Fruit fly (Drosophila melanogaster) whole organism, pupa: Measurements from ENCODE around the gene CG34328.

Source experiments
- CG10348 ChIP-seq: fragments of 200-800 bp; sonication (Bioruptor generic); IDR thresholded peaks from 2 replicates; pipeline ENCODE4 v1.3.6; 2022; ENCODE audit warnings: missing biosample characterization, missing genetic modification characterization
- CG12605 ChIP-seq: fragments of 200-800 bp; sonication (Bioruptor generic); IDR thresholded peaks from 2 replicates; pipeline ENCODE4 v1.3.6; 2022; ENCODE audit warnings: missing biosample characterization, missing genetic modification characterization
- CG13204 ChIP-seq: fragments of 200-800 bp; sonication (Bioruptor generic); optimal IDR thresholded peaks from 2 replicates; lab custom pipeline; 2018; ENCODE audit warnings: missing biosample characterization, mild to moderate bottlenecking, missing genetic modification characterization, moderate library complexity
- CG14655 ChIP-seq: fragments of 200-800 bp; sonication (Bioruptor generic); optimal IDR thresholded peaks from 3 replicates; lab custom pipeline; 2017; ENCODE audit warnings: mild to moderate bottlenecking, missing biosample characterization, missing genetic modification reagents, missing genetic modification characterization
- CG15710 ChIP-seq: fragments of 200-800 bp; sonication (Bioruptor generic); optimal IDR thresholded peaks from 2 replicates; lab custom pipeline; 2018; ENCODE audit warnings: missing biosample characterization, mild to moderate bottlenecking, missing genetic modification characterization, moderate library complexity
- CG17806 ChIP-seq: fragments of 200-800 bp; sonication (Bioruptor generic); optimal IDR thresholded peaks from 2 replicates; lab custom pipeline; 2018; ENCODE audit warnings: missing biosample characterization, mild to moderate bottlenecking, missing genetic modification characterization, moderate library complexity
- CG32121 ChIP-seq: fragments of 200-800 bp; sonication (Bioruptor generic); IDR thresholded peaks from 2 replicates; pipeline ENCODE4 v1.3.6; 2022; ENCODE audit warnings: missing biosample characterization, missing genetic modification characterization
- CG34367 ChIP-seq: fragments of 200-800 bp; sonication (Bioruptor generic); optimal IDR thresholded peaks from 2 replicates; lab custom pipeline; 2018; ENCODE audit warnings: missing biosample characterization, mild to moderate bottlenecking, missing genetic modification characterization
- CG4496 ChIP-seq: fragments of 200-800 bp; sonication (Bioruptor generic); IDR thresholded peaks from 3 replicates; pipeline ENCODE4 v1.3.6; 2022; ENCODE audit warnings: missing biosample characterization, missing genetic modification characterization
- CG8159 ChIP-seq: fragments of 200-800 bp; sonication (Bioruptor generic); optimal IDR thresholded peaks from 3 replicates; lab custom pipeline; 2018; ENCODE audit warnings: missing biosample characterization, mild to moderate bottlenecking, missing genetic modification characterization, moderate library complexity
- CG8301 ChIP-seq: fragments of 200-800 bp; sonication (Bioruptor generic); optimal IDR thresholded peaks from 2 replicates; lab custom pipeline; 2018; ENCODE audit warnings: missing biosample characterization, mild to moderate bottlenecking, missing genetic modification characterization
- CG9948 ChIP-seq: fragments of 200-800 bp; sonication (Bioruptor generic); optimal IDR thresholded peaks from 2 replicates; lab custom pipeline; 2018; ENCODE audit warnings: missing biosample characterization, mild to moderate bottlenecking, missing genetic modification characterization, moderate library complexity
- D1 ChIP-seq: fragments of 200-800 bp; sonication (Bioruptor generic); optimal IDR thresholded peaks from 2 replicates; lab custom pipeline; 2018; ENCODE audit warnings: missing biosample characterization, mild to moderate bottlenecking, missing genetic modification characterization, moderate library complexity
- EcR ChIP-seq: fragments of 200-800 bp; sonication (Bioruptor generic); optimal IDR thresholded peaks from 3 replicates; lab custom pipeline; 2019; ENCODE audit warnings: missing biosample characterization, missing genetic modification characterization, mild to moderate bottlenecking, moderate library complexity, missing genetic modification reagents
- Ets98B ChIP-seq: fragments of 200-800 bp; sonication (Bioruptor generic); IDR thresholded peaks from 2 replicates; pipeline ENCODE4 v1.3.6; 2022; ENCODE audit warnings: missing biosample characterization, missing genetic modification characterization
- Pif1A ChIP-seq: fragments of 200-800 bp; sonication (Bioruptor generic); optimal IDR thresholded peaks from 3 replicates; lab custom pipeline; 2016; ENCODE audit warnings: missing biosample characterization, missing genetic modification characterization
- Pif1B ChIP-seq: fragments of 200-800 bp; sonication (Bioruptor generic); optimal IDR thresholded peaks from 3 replicates; lab custom pipeline; 2016; ENCODE audit warnings: missing biosample characterization, missing genetic modification characterization
- Snoo ChIP-seq: fragments of 200-800 bp; sonication (Bioruptor generic); optimal IDR thresholded peaks from 3 replicates; lab custom pipeline; 2017; ENCODE audit warnings: missing biosample characterization, mild to moderate bottlenecking, missing genetic modification characterization, inconsistent platforms
- fd96Ca ChIP-seq: fragments of 200-800 bp; sonication (Bioruptor generic); IDR thresholded peaks from 3 replicates; pipeline ENCODE4 v1.3.6; 2022; ENCODE audit warnings: missing biosample characterization, missing genetic modification characterization
- gl ChIP-seq: fragments of 200-800 bp; sonication (Bioruptor generic); optimal IDR thresholded peaks from 2 replicates; lab custom pipeline; 2018; ENCODE audit warnings: missing biosample characterization, mild to moderate bottlenecking, missing genetic modification characterization
- rn ChIP-seq: fragments of 200-800 bp; sonication (Bioruptor generic); IDR thresholded peaks from 2 replicates; pipeline ENCODE4 v1.3.6; 2022; ENCODE audit warnings: missing biosample characterization, missing genetic modification characterization

CG34328 gene

dm6 chrX:18364999-18365398 lies 34.9 kb downstream of the CG34328 start:
- TF ChIP-seq fd96Ca (GFP tag; lab: Robert Waterston, UW) (no peak), CG8159 (tag; lab: Kevin White, UChicago) (no peak), Snoo (tag; lab: Kevin White, UChicago) (no peak), CG13204 (GFP tag; lab: Kevin White, UChicago) (no peak), CG9948 (tag; lab: Kevin White, UChicago) (no peak), CG4496 (no peak), gl (tag; lab: Kevin White, UChicago) (no peak), Pif1A (GFP tag; lab: Kevin White, UChicago) (no peak), CG14655 (GFP tag; lab: Kevin White, UChicago) (no peak), D1 (tag; lab: Kevin White, UChicago) (no peak)

dm6 chrX:18364047-18364747 lies 35.7 kb downstream of the CG34328 start:
- TF ChIP-seq gl (tag; lab: Kevin White, UChicago): no peak
- no peak for TF ChIP-seq CG4496
- no peak for TF ChIP-seq rn (GFP tag; lab: Robert Waterston, UW)
- TF ChIP-seq CG9948 (tag; lab: Kevin White, UChicago): no peak
- no peak for TF ChIP-seq CG12605 (GFP tag; lab: Robert Waterston, UW)
- TF ChIP-seq D1 (tag; lab: Kevin White, UChicago): no peak
- TF ChIP-seq fd96Ca (GFP tag; lab: Robert Waterston, UW): no peak
- TF ChIP-seq CG10348: no peak
- no peak for TF ChIP-seq Pif1B
- no peak for TF ChIP-seq CG8301 (tag; lab: Kevin White, UChicago)
- no peak for TF ChIP-seq Ets98B
- TF ChIP-seq CG34367 (tag; lab: Kevin White, UChicago): no peak
- no peak for TF ChIP-seq EcR (GFP tag; lab: Kevin White, UChicago)

- TF ChIP-seq Pif1A (GFP tag; lab: Kevin White, UChicago): no peak
- no peak for TF ChIP-seq gl (tag; lab: Kevin White, UChicago)
- TF ChIP-seq CG9948 (tag; lab: Kevin White, UChicago): no peak
- no peak for TF ChIP-seq CG8301 (tag; lab: Kevin White, UChicago)
- no peak for TF ChIP-seq rn (GFP tag; lab: Robert Waterston, UW)
- TF ChIP-seq D1 (tag; lab: Kevin White, UChicago): no peak
- TF ChIP-seq Snoo (tag; lab: Kevin White, UChicago): no peak
These were observed 36.4 kb downstream of the CG34328 start for dm6 chrX:18363423-18363822.

- TF ChIP-seq CG13204 (GFP tag; lab: Kevin White, UChicago) (no peak), Snoo (tag; lab: Kevin White, UChicago) (no peak), Pif1A (GFP tag; lab: Kevin White, UChicago) (no peak), CG8159 (tag; lab: Kevin White, UChicago) (no peak), CG9948 (tag; lab: Kevin White, UChicago) (no peak), CG32121 (no peak), fd96Ca (GFP tag; lab: Robert Waterston, UW) (no peak)
These were observed 41.4 kb downstream of the CG34328 start, which contains the start of gene CG6106 for dm6 chrX:18358352-18358931. Gene CG6106, plus strand, starts transcription at chrX:18358881.

dm6 chrX:18357756-18358182 lies 42.1 kb downstream of the CG34328 start:
- no peak for TF ChIP-seq Pif1B
- no peak for TF ChIP-seq CG15710 (tag; lab: Kevin White, UChicago)
- TF ChIP-seq Snoo (tag; lab: Kevin White, UChicago): peak; percentile 43
- no peak for TF ChIP-seq CG12605 (GFP tag; lab: Robert Waterston, UW)
- peak; percentile 52; the same call in 1 of the 3 replicates for TF ChIP-seq CG4496
- TF ChIP-seq CG8159 (tag; lab: Kevin White, UChicago): no peak
- TF ChIP-seq CG17806: no peak
- no peak for TF ChIP-seq Pif1A (GFP tag; lab: Kevin White, UChicago)
- TF ChIP-seq Ets98B: no peak
- no peak for TF ChIP-seq D1 (tag; lab: Kevin White, UChicago)
- no peak for TF ChIP-seq EcR (GFP tag; lab: Kevin White, UChicago)
- TF ChIP-seq CG13204 (GFP tag; lab: Kevin White, UChicago): peak; percentile 73
- TF ChIP-seq CG9948 (tag; lab: Kevin White, UChicago): no peak
- TF ChIP-seq CG10348: no peak
- TF ChIP-seq fd96Ca (GFP tag; lab: Robert Waterston, UW): 0 out of 3 replicates have a peak, but pooled peaks have one; percentile 18
- no peak for TF ChIP-seq CG32121
- no peak for TF ChIP-seq CG34367 (tag; lab: Kevin White, UChicago)
- peak; percentile 27 for TF ChIP-seq CG14655 (GFP tag; lab: Kevin White, UChicago)
- no peak for TF ChIP-seq CG8301 (tag; lab: Kevin White, UChicago)
- TF ChIP-seq gl (tag; lab: Kevin White, UChicago): no peak
- TF ChIP-seq rn (GFP tag; lab: Robert Waterston, UW): no peak

- TF ChIP-seq Pif1B (no peak), CG4496 (peak; percentile 25; the same call in 1 of the 3 replicates), CG13204 (GFP tag; lab: Kevin White, UChicago) (peak; percentile 75)
- TF ChIP-seq, all 21 proteins: peak for 2
These were observed 43.7 kb downstream of the CG34328 start, which contains the start of gene kairos for dm6 chrX:18356141-18356600. Gene kairos, minus strand, starts transcription at chrX:18356191.
